Fruit fly (Drosophila melanogaster) whole organism, prepupa: ENCODE measurements around the gene CG3699.

ENCODE experiments used
- CG10631 ChIP-seq: fragments of 200-800 bp; sonication (Bioruptor generic); optimal IDR thresholded peaks from 2 replicates; lab custom pipeline; 2016; ENCODE audit warnings: missing biosample characterization, missing genetic modification characterization
- CG10669 ChIP-seq: fragments of 200-800 bp; sonication (Bioruptor generic); optimal IDR thresholded peaks from 3 replicates; lab custom pipeline; 2018; ENCODE audit warnings: missing biosample characterization, mild to moderate bottlenecking, missing genetic modification characterization, moderate library complexity
- CG11762 ChIP-seq: fragments of 200-800 bp; sonication (Bioruptor generic); optimal IDR thresholded peaks from 3 replicates; lab custom pipeline; 2016; ENCODE audit warnings: missing biosample characterization, missing genetic modification characterization; ENCODE audit not compliant: insufficient read depth
- CG11902 ChIP-seq: fragments of 200-800 bp; sonication (Bioruptor generic); optimal IDR thresholded peaks from 3 replicates; lab custom pipeline; 2016; ENCODE audit warnings: missing biosample characterization, missing genetic modification characterization
- CG16779 ChIP-seq: fragments of 200-800 bp; sonication (Bioruptor generic); optimal IDR thresholded peaks from 3 replicates; lab custom pipeline; 2017; ENCODE audit warnings: missing biosample characterization, mild to moderate bottlenecking, missing genetic modification characterization
- CG31627 ChIP-seq: fragments of 200-800 bp; sonication (Bioruptor generic); optimal IDR thresholded peaks from 3 replicates; lab custom pipeline; 2016; ENCODE audit warnings: missing biosample characterization, missing genetic modification characterization
- CG32006 ChIP-seq: fragments of 200-800 bp; sonication (Bioruptor generic); optimal IDR thresholded peaks from 3 replicates; lab custom pipeline; 2017; ENCODE audit warnings: missing biosample characterization, mild to moderate bottlenecking, missing genetic modification characterization
- CG3919 ChIP-seq: fragments of 200-800 bp; sonication (Bioruptor generic); optimal IDR thresholded peaks from 3 replicates; lab custom pipeline; 2016; ENCODE audit warnings: missing biosample characterization, missing genetic modification characterization
- CG6163 ChIP-seq: fragments of 200-800 bp; sonication (Bioruptor generic); IDR thresholded peaks from 3 replicates; pipeline ENCODE4 v1.3.6; 2022; ENCODE audit warnings: missing biosample characterization, missing genetic modification characterization
- CG8319 ChIP-seq: fragments of 200-800 bp; sonication (Bioruptor generic); optimal IDR thresholded peaks from 3 replicates; lab custom pipeline; 2016; ENCODE audit warnings: missing biosample characterization, missing genetic modification characterization
- CG8632 ChIP-seq: fragments of 200-800 bp; sonication (Bioruptor generic); optimal IDR thresholded peaks from 3 replicates; lab custom pipeline; 2016; ENCODE audit warnings: missing biosample characterization, missing genetic modification characterization
- Eip75B ChIP-seq: fragments of 200-800 bp; sonication (Bioruptor generic); optimal IDR thresholded peaks from 3 replicates; lab custom pipeline; 2016; ENCODE audit warnings: missing biosample characterization, missing genetic modification characterization
- Eip78C ChIP-seq: fragments of 200-800 bp; sonication (Bioruptor generic); peaks from one replicate; lab custom pipeline; 2016; ENCODE audit warnings: missing biosample characterization, missing genetic modification characterization
- Gug ChIP-seq: fragments of 200-800 bp; sonication (Bioruptor generic); IDR thresholded peaks from 2 replicates; pipeline ENCODE4 v1.3.6; 2022; ENCODE audit warnings: missing biosample characterization, missing genetic modification characterization
- Hr39 ChIP-seq: fragments of 200-800 bp; sonication (Bioruptor generic); optimal IDR thresholded peaks from 2 replicates; lab custom pipeline; 2016; ENCODE audit warnings: missing biosample characterization, missing genetic modification characterization
- Met ChIP-seq: fragments of 200-800 bp; sonication (Bioruptor generic); optimal IDR thresholded peaks from 3 replicates; lab custom pipeline; 2016; ENCODE audit warnings: missing biosample characterization, missing genetic modification characterization
- OdsH ChIP-seq: fragments of 200-800 bp; sonication (Bioruptor generic); optimal IDR thresholded peaks from 3 replicates; lab custom pipeline; 2016; ENCODE audit warnings: missing biosample characterization, missing genetic modification characterization
- Smox ChIP-seq: fragments of 200-800 bp; sonication (Bioruptor generic); optimal IDR thresholded peaks from 3 replicates; lab custom pipeline; 2016; ENCODE audit warnings: missing biosample characterization, missing genetic modification characterization
- Sox14 ChIP-seq: fragments of 200-800 bp; sonication (Bioruptor generic); optimal IDR thresholded peaks from 3 replicates; lab custom pipeline; 2016; ENCODE audit warnings: missing biosample characterization, missing genetic modification characterization
- acj6 ChIP-seq: fragments of 200-800 bp; sonication (Bioruptor generic); optimal IDR thresholded peaks from 3 replicates; lab custom pipeline; 2016; ENCODE audit warnings: missing biosample characterization, missing genetic modification characterization
- cyc ChIP-seq: fragments of 200-800 bp; sonication (Bioruptor generic); optimal IDR thresholded peaks from 3 replicates; lab custom pipeline; 2016; ENCODE audit warnings: missing biosample characterization, missing genetic modification characterization
- eg ChIP-seq: fragments of 200-800 bp; sonication (Bioruptor generic); IDR thresholded peaks from 3 replicates; pipeline ENCODE4 v1.3.6; 2022; ENCODE audit warnings: missing biosample characterization, missing genetic modification characterization
- fd85E ChIP-seq: fragments of 200-800 bp; sonication (Bioruptor generic); optimal IDR thresholded peaks from 3 replicates; lab custom pipeline; 2016; ENCODE audit warnings: missing biosample characterization, missing genetic modification characterization
- fkh ChIP-seq: fragments of 200-800 bp; sonication (Bioruptor generic); optimal IDR thresholded peaks from 3 replicates; lab custom pipeline; 2017; ENCODE audit warnings: missing biosample characterization, mild to moderate bottlenecking, missing genetic modification characterization, moderate library complexity
- lz ChIP-seq: fragments of 200-800 bp; sonication (Bioruptor generic); optimal IDR thresholded peaks from 3 replicates; lab custom pipeline; 2016; ENCODE audit warnings: missing biosample characterization, missing genetic modification characterization
- pdm3 ChIP-seq: fragments of 200-800 bp; sonication (Bioruptor generic); optimal IDR thresholded peaks from 3 replicates; lab custom pipeline; 2016; ENCODE audit warnings: missing biosample characterization, missing genetic modification characterization
- ss ChIP-seq, 2 experiments: fragments of 200-800 bp; sonication (Bioruptor generic); optimal IDR thresholded peaks; 2 replicates in 1 of 2; 3 replicates in 1 of 2; lab custom pipeline; 2017 to 2018; ENCODE audit warnings: mild to moderate bottlenecking in 2 of 2, missing biosample characterization in 2 of 2, missing genetic modification characterization in 2 of 2, moderate library complexity in 1 of 2
- svp ChIP-seq: fragments of 200-800 bp; sonication (Bioruptor generic); peaks from one replicate; lab custom pipeline; 2016; ENCODE audit warnings: missing biosample characterization, missing genetic modification characterization
- topi ChIP-seq: fragments of 200-800 bp; sonication (Bioruptor generic); optimal IDR thresholded peaks from 3 replicates; lab custom pipeline; 2016; ENCODE audit warnings: missing biosample characterization, missing genetic modification characterization
- vri ChIP-seq: fragments of 200-800 bp; sonication (Bioruptor generic); optimal IDR thresholded peaks from 3 replicates; lab custom pipeline; 2016; ENCODE audit warnings: missing biosample characterization, mild to moderate bottlenecking, missing genetic modification characterization

The CG3699 gene

dm6 chrX:953807-954206, 6.5 kb upstream of the CG3699 start:
- no peak for TF ChIP-seq vri (GFP tag; lab: Kevin White, UChicago)
- TF ChIP-seq CG10669 (GFP tag; lab: Kevin White, UChicago): no peak
- TF ChIP-seq eg (GFP tag; lab: Robert Waterston, UW): 0 out of 3 replicates have a peak, but pooled peaks have one; percentile 12
- no peak for TF ChIP-seq CG10631 (GFP tag; lab: Kevin White, UChicago)
- no peak for TF ChIP-seq Gug (GFP tag; lab: Robert Waterston, UW)
- TF ChIP-seq CG11762 (GFP tag; lab: Kevin White, UChicago): no peak
- peak; percentile 35 for TF ChIP-seq fkh
- peak; percentile 48 for TF ChIP-seq Eip78C (GFP tag; lab: Kevin White, UChicago)
- TF ChIP-seq CG8632 (GFP tag; lab: Kevin White, UChicago): no peak
- no peak for TF ChIP-seq CG11902
- TF ChIP-seq ss (GFP tag; optimal IDR thresholded peaks at IDR 0.05; lab: Kevin White, UChicago): no peak
- TF ChIP-seq topi (GFP tag; lab: Kevin White, UChicago): peak; percentile 7
- peak; percentile 45 for TF ChIP-seq svp (GFP tag; lab: Kevin White, UChicago)
- TF ChIP-seq CG6163 (GFP tag; lab: Robert Waterston, UW): 0 out of 3 replicates have a peak, but pooled peaks have one; percentile 48
- TF ChIP-seq cyc (GFP tag; lab: Kevin White, UChicago): peak; percentile 25

dm6 chrX:951800-952199, 4.5 kb upstream of the CG3699 start, which contains the start of gene CG3690:
Gene CG3690, minus strand, starts transcription at chrX:951900.
- TF ChIP-seq CG16779 (tag; lab: Kevin White, UChicago) (no peak), CG8319 (GFP tag; lab: Kevin White, UChicago) (no peak), OdsH (GFP tag; lab: Kevin White, UChicago) (no peak), CG3919 (GFP tag; lab: Kevin White, UChicago) (no peak), CG6163 (GFP tag; lab: Robert Waterston, UW) (no peak), CG11902 (no peak), cyc (GFP tag; lab: Kevin White, UChicago) (no peak), CG32006 (GFP tag; lab: Kevin White, UChicago) (no peak), CG11762 (GFP tag; lab: Kevin White, UChicago) (no peak), acj6 (GFP tag; lab: Kevin White, UChicago) (no peak)
- TF ChIP-seq, all 60 proteins: peak for 0

DNA sequence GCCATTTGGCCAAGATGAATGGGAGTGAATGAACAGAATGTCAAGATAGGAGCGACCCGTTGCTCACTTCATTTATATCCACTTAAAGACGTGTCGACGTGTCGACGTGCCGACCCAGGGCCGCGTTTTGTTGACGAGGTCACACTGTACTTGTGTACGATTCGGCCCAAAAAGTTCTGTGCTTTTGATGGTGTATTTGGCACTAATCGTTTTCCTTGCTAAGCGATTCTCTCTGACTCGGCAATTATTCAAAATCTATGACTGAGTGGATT, 921 bp upstream of the CG3699 start:
- TF ChIP-seq Smox (GFP tag; lab: Kevin White, UChicago) (peak; percentile 20), lz (GFP tag; lab: Kevin White, UChicago) (peak; percentile 6), svp (GFP tag; lab: Kevin White, UChicago) (peak; percentile 1), CG31627 (peak; percentile 45), fd85E (GFP tag; lab: Kevin White, UChicago) (no peak), Met (GFP tag; lab: Kevin White, UChicago) (peak; percentile 31), Sox14 (GFP tag; lab: Kevin White, UChicago) (no peak), Hr39 (GFP tag; lab: Kevin White, UChicago) (peak; percentile 55), topi (GFP tag; lab: Kevin White, UChicago) (peak; percentile 3), cyc (GFP tag; lab: Kevin White, UChicago) (peak; percentile 34), OdsH (GFP tag; lab: Kevin White, UChicago) (no peak), Eip78C (GFP tag; lab: Kevin White, UChicago) (peak; percentile 38)
- TF ChIP-seq, all 60 proteins: peak for 9

dm6 chrX:946162-946561, 1.1 kb downstream of the CG3699 start:
- TF ChIP-seq pdm3 (GFP tag; lab: Kevin White, UChicago) (no peak), Eip75B (GFP tag; lab: Kevin White, UChicago) (peak; percentile 2), svp (GFP tag; lab: Kevin White, UChicago) (peak; percentile 95), CG10631 (GFP tag; lab: Kevin White, UChicago) (no peak), CG10669 (GFP tag; lab: Kevin White, UChicago) (no peak)

DNA sequence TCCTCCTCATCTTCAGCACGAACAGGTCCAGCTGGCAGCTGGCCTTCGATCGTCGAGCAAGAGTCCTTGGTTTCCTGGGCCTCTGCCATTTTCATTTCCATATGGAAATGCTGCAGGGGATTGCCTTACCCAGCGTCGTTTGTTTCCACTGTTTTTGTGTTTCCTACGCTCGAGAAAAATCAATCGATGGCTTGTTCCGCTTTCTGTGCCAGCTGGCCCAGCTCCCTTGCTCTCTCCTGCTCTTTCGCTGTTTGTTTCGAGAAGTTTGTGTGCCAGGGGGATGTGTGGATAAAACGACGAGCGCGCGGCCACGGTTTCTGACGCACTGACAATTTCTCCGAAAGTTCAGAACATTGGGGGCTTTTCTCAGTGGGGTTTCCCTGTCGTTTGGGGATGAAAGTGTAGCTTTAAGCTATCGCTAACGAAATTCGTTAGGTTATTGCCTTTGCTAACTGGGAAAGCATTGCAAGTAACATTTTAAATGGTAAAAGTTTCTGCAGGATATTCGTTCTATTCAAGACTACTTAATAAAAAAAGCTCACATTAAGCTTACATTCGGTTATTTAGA, 1.8 kb downstream of the CG3699 start, which contains the start of gene CG3703:
Gene CG3703, minus strand, starts transcription at position 328 of the 568 bp plus-strand sequence.
- TF ChIP-seq Eip78C (GFP tag; lab: Kevin White, UChicago) (peak; percentile 9), Met (GFP tag; lab: Kevin White, UChicago) (no peak)
